Fruit fly (Drosophila melanogaster) whole organism: Measurements from ENCODE around the gene CG8329.

Experiments
- CG8478 ChIP-seq: fragments of >200 bp; optimal IDR thresholded peaks from 2 replicates; lab custom pipeline; 2018; ENCODE audit warnings: inconsistent platforms
- EcR ChIP-seq, 2 experiments: fragments of >200 bp; optimal IDR thresholded peaks; 2 replicates each; lab custom pipeline; 2017; ENCODE audit warnings: missing biosample characterization in 2 of 2, missing genetic modification characterization in 2 of 2, missing genetic modification reagents in 2 of 2
- pan ChIP-seq: fragments of >200 bp; optimal IDR thresholded peaks from 2 replicates; lab custom pipeline; 2017
- psq ChIP-seq: fragments of >200 bp; optimal IDR thresholded peaks from 2 replicates; lab custom pipeline; 2017

dm6 chr3L:9687536-9687935 lies 49.6 kb downstream of the CG8329 start:
- TF ChIP-seq psq (lab: Kevin White, UChicago) (no peak), EcR (GFP tag; optimal IDR thresholded peaks at IDR 0.05; lab: Kevin White, UChicago) (no peak), CG8478 (lab: Kevin White, UChicago) (no peak), pan (no peak)
